Fruit fly (Drosophila melanogaster) whole organism, embryonic: Measurements from ENCODE around the gene obst-G.

Source experiments
- Asciz ChIP-seq: fragments of 200-800 bp; sonication (Bioruptor generic); optimal IDR thresholded peaks from 2 replicates; lab custom pipeline; 2017; ENCODE audit warnings: missing biosample characterization, mild to moderate bottlenecking, missing genetic modification characterization, missing genetic modification reagents
- CG10979 ChIP-seq: fragments of 200-800 bp; sonication (Bioruptor generic); optimal IDR thresholded peaks from 2 replicates; lab custom pipeline; 2018; ENCODE audit warnings: missing biosample characterization, mild to moderate bottlenecking, missing genetic modification characterization, moderate library complexity
- CG11093 ChIP-seq: fragments of 200-800 bp; sonication (Bioruptor generic); IDR thresholded peaks from 3 replicates; pipeline ENCODE4 v1.3.6; 2022; ENCODE audit warnings: missing biosample characterization, missing genetic modification characterization
- CG11456 ChIP-seq: fragments of 200-800 bp; sonication (Bioruptor generic); IDR thresholded peaks from 3 replicates; pipeline ENCODE4 v1.3.6; 2022; ENCODE audit warnings: missing biosample characterization, missing genetic modification characterization
- CG12391 ChIP-seq: fragments of 200-800 bp; sonication (Bioruptor generic); optimal IDR thresholded peaks from 3 replicates; lab custom pipeline; 2018; ENCODE audit warnings: missing biosample characterization, mild to moderate bottlenecking, missing genetic modification characterization, moderate library complexity
- CG13287 ChIP-seq: fragments of 200-800 bp; sonication (Bioruptor generic); IDR thresholded peaks from 2 replicates; pipeline ENCODE4 v1.3.6; 2022; ENCODE audit warnings: missing biosample characterization, missing genetic modification characterization; ENCODE audit not compliant: partially characterized antibody
- CG14667 ChIP-seq: fragments of 200-800 bp; sonication (Bioruptor generic); IDR thresholded peaks from 2 replicates; pipeline ENCODE4 v1.3.6; 2022; ENCODE audit warnings: missing biosample characterization, missing genetic modification characterization
- CG18476 ChIP-seq: fragments of 200-800 bp; sonication (Bioruptor generic); optimal IDR thresholded peaks from 2 replicates; lab custom pipeline; 2016; ENCODE audit warnings: missing biosample characterization, mild to moderate bottlenecking, missing genetic modification characterization
- CG18764 ChIP-seq: fragments of 200-800 bp; sonication (Bioruptor generic); optimal IDR thresholded peaks from 3 replicates; lab custom pipeline; 2016; ENCODE audit warnings: missing biosample characterization, missing genetic modification characterization
- CG30403 ChIP-seq: fragments of 200-800 bp; sonication (Bioruptor generic); optimal IDR thresholded peaks from 3 replicates; lab custom pipeline; 2016; ENCODE audit warnings: missing biosample characterization, missing genetic modification characterization
- CG31365 ChIP-seq: fragments of 200-800 bp; sonication (Bioruptor generic); optimal IDR thresholded peaks from 2 replicates; lab custom pipeline; 2018; ENCODE audit warnings: missing biosample characterization, mild to moderate bottlenecking, missing genetic modification characterization
- CG6683 ChIP-seq: fragments of 200-800 bp; sonication (Bioruptor generic); optimal IDR thresholded peaks from 2 replicates; lab custom pipeline; 2017; ENCODE audit warnings: missing biosample characterization, mild to moderate bottlenecking, missing genetic modification characterization, missing genetic modification reagents
- CG6689 ChIP-seq: fragments of 200-800 bp; sonication (Bioruptor generic); IDR thresholded peaks from 2 replicates; pipeline ENCODE4 v1.3.6; 2022; ENCODE audit warnings: missing biosample characterization, missing genetic modification characterization
- CG7271 ChIP-seq: fragments of 200-800 bp; sonication (Bioruptor generic); optimal IDR thresholded peaks from 2 replicates; lab custom pipeline; 2018; ENCODE audit warnings: missing biosample characterization, mild to moderate bottlenecking, missing genetic modification characterization, moderate library complexity
- D ChIP-seq, 2 experiments: fragments of 200-800 bp in 1 of 2; fragments of >200 bp in 1 of 2; sonication (Bioruptor generic) in 1 of 2; optimal IDR thresholded peaks; 2 replicates in 1 of 2; 3 replicates in 1 of 2; lab custom pipeline; 2017; ENCODE audit warnings: mild to moderate bottlenecking in 1 of 2, missing biosample characterization in 1 of 2, missing genetic modification characterization in 1 of 2, missing genetic modification reagents in 1 of 2
- Dfd ChIP-seq, 2 experiments: fragments of >200 bp; optimal IDR thresholded peaks; 2 replicates each; lab custom pipeline; 2017; ENCODE audit warnings: missing biosample characterization in 2 of 2, missing genetic modification characterization in 2 of 2
- Hr3 ChIP-seq: fragments of 200-800 bp; sonication (Bioruptor generic); optimal IDR thresholded peaks from 3 replicates; lab custom pipeline; 2016; ENCODE audit warnings: missing biosample characterization, missing genetic modification characterization
- Kr ChIP-seq: fragments of 200-800 bp; sonication (Bioruptor generic); optimal IDR thresholded peaks from 2 replicates; lab custom pipeline; 2017; ENCODE audit warnings: missing biosample characterization, mild to moderate bottlenecking, missing genetic modification characterization
- Poxn ChIP-seq: fragments of 200-800 bp; sonication (Bioruptor generic); IDR thresholded peaks from 2 replicates; pipeline ENCODE4 v1.3.6; 2022; ENCODE audit warnings: missing biosample characterization, missing genetic modification characterization
- Six4 ChIP-seq: fragments of 200-800 bp; sonication (Bioruptor generic); optimal IDR thresholded peaks from 2 replicates; lab custom pipeline; 2016; ENCODE audit warnings: missing biosample characterization, missing genetic modification characterization
- Sry-β ChIP-seq: fragments of 200-800 bp; sonication (Bioruptor generic); optimal IDR thresholded peaks from 2 replicates; lab custom pipeline; 2018; ENCODE audit warnings: missing biosample characterization, mild to moderate bottlenecking, missing genetic modification characterization, moderate library complexity
- Xbp1 ChIP-seq: fragments of 200-800 bp; sonication (Bioruptor generic); optimal IDR thresholded peaks from 3 replicates; lab custom pipeline; 2016; ENCODE audit warnings: missing biosample characterization, mild to moderate bottlenecking, missing genetic modification characterization
- ara ChIP-seq: fragments of 200-800 bp; sonication (Bioruptor generic); IDR thresholded peaks from 2 replicates; pipeline ENCODE4 v1.3.6; 2022; ENCODE audit warnings: missing biosample characterization, missing genetic modification characterization
- bcd ChIP-seq: fragments of 200-800 bp; sonication (Bioruptor generic); optimal IDR thresholded peaks from 2 replicates; lab custom pipeline; 2017; ENCODE audit warnings: missing biosample characterization, mild to moderate bottlenecking, missing genetic modification characterization
- da ChIP-seq: fragments of 200-800 bp; sonication (Bioruptor generic); optimal IDR thresholded peaks from 2 replicates; lab custom pipeline; 2016; ENCODE audit warnings: missing biosample characterization, missing genetic modification characterization
- dan ChIP-seq: fragments of 200-800 bp; sonication (Bioruptor generic); IDR thresholded peaks from 2 replicates; pipeline ENCODE4 v1.3.6; 2022; ENCODE audit warnings: missing biosample characterization, missing genetic modification characterization
- dpn ChIP-seq, 2 experiments: fragments of 200-800 bp; sonication (Bioruptor generic); optimal IDR thresholded peaks; 3 replicates each; lab custom pipeline; 2016; ENCODE audit warnings: missing biosample characterization in 2 of 2, missing genetic modification characterization in 2 of 2
- ham ChIP-seq: fragments of 200-800 bp; sonication (Bioruptor generic); IDR thresholded peaks from 2 replicates; pipeline ENCODE4 v1.3.6; 2022; ENCODE audit warnings: missing biosample characterization, missing genetic modification characterization
- kay ChIP-seq: fragments of 200-800 bp; sonication (Bioruptor generic); optimal IDR thresholded peaks from 2 replicates; lab custom pipeline; 2016; ENCODE audit warnings: missing biosample characterization, missing genetic modification characterization
- prd ChIP-seq, 3 experiments: fragments of >200 bp in 2 of 3; fragments of 200-800 bp in 1 of 3; sonication (Bioruptor generic) in 1 of 3; optimal IDR thresholded peaks in 2 of 3; IDR thresholded peaks in 1 of 3; 2 replicates in 2 of 3; 3 replicates in 1 of 3; pipeline versions ENCODE4 v1.3.6 to Lab custom; 2017 to 2022; ENCODE audit warnings: missing biosample characterization in 1 of 3, missing genetic modification characterization in 1 of 3
- sens-2 ChIP-seq: fragments of 200-800 bp; sonication (Bioruptor generic); IDR thresholded peaks from 2 replicates; pipeline ENCODE4 v1.3.6; 2022; ENCODE audit warnings: missing biosample characterization, missing genetic modification characterization
- shn ChIP-seq: fragments of 200-800 bp; sonication (Bioruptor generic); optimal IDR thresholded peaks from 3 replicates; lab custom pipeline; 2016; ENCODE audit warnings: missing biosample characterization, missing genetic modification characterization
- sisA ChIP-seq: fragments of 200-800 bp; sonication (Bioruptor generic); IDR thresholded peaks from 2 replicates; pipeline ENCODE4 v1.3.6; 2022; ENCODE audit warnings: missing biosample characterization, missing genetic modification characterization
- slbo ChIP-seq: fragments of 200-800 bp; sonication (Bioruptor generic); IDR thresholded peaks from 2 replicates; pipeline ENCODE4 v1.3.6; 2022; ENCODE audit warnings: missing biosample characterization, missing genetic modification characterization
- sqz ChIP-seq: fragments of 200-800 bp; sonication (Bioruptor generic); optimal IDR thresholded peaks from 3 replicates; lab custom pipeline; 2018; ENCODE audit warnings: missing biosample characterization, mild to moderate bottlenecking, missing genetic modification characterization
- tap ChIP-seq: fragments of 200-800 bp; optimal IDR thresholded peaks from 3 replicates; lab custom pipeline; 2019; ENCODE audit warnings: missing biosample characterization, mild to moderate bottlenecking, missing genetic modification characterization, moderate library complexity
- tgo ChIP-seq: fragments of 200-800 bp; sonication (Bioruptor generic); IDR thresholded peaks from 3 replicates; pipeline ENCODE4 v1.3.6; 2022; ENCODE audit warnings: missing biosample characterization, missing genetic modification characterization
- tll ChIP-seq, 2 experiments: fragments of 200-800 bp in 1 of 2; fragments of >200 bp in 1 of 2; sonication (Bioruptor generic) in 1 of 2; optimal IDR thresholded peaks; 2 replicates each; lab custom pipeline; 2017 to 2019; ENCODE audit warnings: missing biosample characterization in 2 of 2, missing genetic modification characterization in 2 of 2, mild to moderate bottlenecking in 1 of 2, moderate library complexity in 1 of 2
- z ChIP-seq: fragments of 200-800 bp; sonication (Bioruptor generic); IDR thresholded peaks from 3 replicates; pipeline ENCODE4 v1.3.6; 2022; ENCODE audit warnings: missing biosample characterization, missing genetic modification characterization
- zen ChIP-seq: fragments of 200-800 bp; sonication (Bioruptor generic); optimal IDR thresholded peaks from 3 replicates; lab custom pipeline; 2018; ENCODE audit warnings: missing biosample characterization, mild to moderate bottlenecking, missing genetic modification characterization, moderate library complexity

obst-G gene

DNA sequence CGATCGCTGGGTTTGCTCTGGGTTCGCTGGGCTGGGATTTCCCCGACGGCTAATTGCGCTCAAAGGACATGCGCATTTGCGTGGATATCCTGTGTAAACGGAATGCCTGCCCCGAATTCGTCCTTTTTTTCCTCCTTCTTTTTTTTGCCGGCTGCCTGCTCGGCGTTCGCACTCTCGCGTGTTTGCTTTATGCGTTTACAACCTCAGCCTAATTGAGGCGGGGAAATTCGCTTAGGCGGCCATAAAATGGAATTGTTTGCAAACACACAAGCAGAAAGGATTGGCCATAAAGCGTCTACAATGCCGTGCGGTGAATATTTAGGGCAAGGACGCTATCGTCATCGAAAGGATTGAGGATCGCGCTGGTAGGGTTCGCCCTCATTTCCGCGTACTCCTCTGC is 27.7 kb downstream of the obst-G start (continued):
- TF ChIP-seq shn, result no peak
- TF ChIP-seq tll (GFP tag; optimal IDR thresholded peaks at IDR 0.05; lab: Kevin White, UChicago), result peak in 1 of 2 experiments; percentile 81
- TF ChIP-seq CG6683, result no peak
- TF ChIP-seq D (optimal IDR thresholded peaks at IDR 0.05; lab: Kevin White, UChicago), result peak; percentile 41
- no peak for TF ChIP-seq D (GFP tag; optimal IDR thresholded peaks at IDR 0.05; lab: Kevin White, UChicago)
- TF ChIP-seq Dfd (GFP tag; optimal IDR thresholded peaks at IDR 0.05; lab: Kevin White, UChicago), result no peak
- TF ChIP-seq dan (GFP tag; lab: Robert Waterston, UW), result no peak
- TF ChIP-seq Kr (GFP tag; lab: Kevin White, UChicago), result peak; percentile 44
- TF ChIP-seq sens-2 (GFP tag; lab: Robert Waterston, UW), result no peak
- peak; percentile 90 for TF ChIP-seq zen (tag; lab: Kevin White, UChicago)
- no peak for TF ChIP-seq CG13287 (GFP tag; lab: Robert Waterston, UW)
- TF ChIP-seq kay (GFP tag; lab: Kevin White, UChicago), result no peak
- peak; percentile 91 for TF ChIP-seq CG7271

DNA sequence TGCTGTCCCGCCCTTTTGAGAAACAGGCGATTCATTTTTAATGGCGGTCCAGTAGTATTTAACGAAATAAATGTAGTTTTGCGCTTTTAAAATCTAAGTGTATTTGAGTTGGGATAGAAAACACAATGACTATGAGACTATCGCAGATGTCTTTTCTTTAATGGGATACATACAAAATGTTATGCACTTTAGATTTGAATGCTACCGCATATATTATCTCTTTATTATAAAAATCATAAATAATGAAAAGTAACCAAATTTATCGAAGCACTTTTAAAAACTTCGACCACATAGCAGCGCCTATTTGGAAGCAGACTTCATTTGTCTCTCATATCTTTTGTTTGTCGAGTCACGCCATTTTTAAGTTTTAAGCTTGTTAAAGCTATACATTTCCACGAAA is 28.5 kb downstream of the obst-G start, which contains the start of gene SdhAL:
Gene SdhAL (minus strand): TSS at position 101 of the 400 bp plus-strand sequence.
- TF ChIP-seq slbo (GFP tag; lab: Robert Waterston, UW) (no peak), z (no peak), Xbp1 (GFP tag; lab: Kevin White, UChicago) (no peak), CG14667 (GFP tag; lab: Robert Waterston, UW) (no peak), Sry-β (GFP tag; lab: Kevin White, UChicago) (no peak), ara (GFP tag; lab: Robert Waterston, UW) (no peak), CG12391 (tag; lab: Kevin White, UChicago) (no peak), CG30403 (GFP tag; lab: Kevin White, UChicago) (no peak), prd (optimal IDR thresholded peaks at IDR 0.05; lab: Kevin White, UChicago) (no peak), prd (GFP tag; IDR thresholded peaks at IDR 0.05; lab: Robert Waterston, UW) (no peak), bcd (no peak), Asciz (no peak), da (GFP tag; lab: Kevin White, UChicago) (no peak), CG6689 (GFP tag; lab: Robert Waterston, UW) (no peak), CG31365 (tag; lab: Kevin White, UChicago) (no peak), CG18476 (GFP tag; lab: Kevin White, UChicago) (no peak)

DNA sequence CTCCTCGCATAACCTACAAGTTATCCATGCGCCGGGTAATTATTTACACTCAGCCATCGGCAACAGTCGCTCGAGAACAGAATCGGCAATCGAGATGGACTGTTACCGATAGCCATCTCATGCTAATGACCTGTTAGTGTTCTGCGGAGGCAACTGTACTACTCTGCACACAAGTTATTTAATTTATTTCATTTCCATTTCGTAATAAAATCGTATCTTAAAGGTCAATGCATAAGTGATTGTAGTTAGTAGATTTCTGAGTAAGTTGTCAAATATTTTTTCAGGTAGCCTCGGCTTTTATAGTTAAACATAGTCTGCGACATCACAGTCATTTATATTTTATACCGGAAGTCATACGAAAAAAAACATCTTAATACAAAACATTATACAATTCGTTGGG is 31.9 kb downstream of the obst-G start, which contains the start of gene CG11588:
Gene CG11588 (plus strand): TSS at position 301 of the 400 bp plus-strand sequence.
- no peak for TF ChIP-seq sqz (GFP tag; lab: Kevin White, UChicago)
- TF ChIP-seq tgo, result no peak
- TF ChIP-seq CG10979, result no peak
- no peak for TF ChIP-seq sisA (GFP tag; lab: Robert Waterston, UW)
- TF ChIP-seq Hr3 (GFP tag; lab: Kevin White, UChicago), result no peak
- no peak for TF ChIP-seq dpn (GFP tag; optimal IDR thresholded peaks at IDR 0.05; lab: Kevin White, UChicago)
- TF ChIP-seq ham (GFP tag; lab: Robert Waterston, UW), result no peak
- TF ChIP-seq kay (GFP tag; lab: Kevin White, UChicago), result no peak
- no peak for TF ChIP-seq Six4
- no peak for TF ChIP-seq CG11093 (GFP tag; lab: Robert Waterston, UW)
- no peak for TF ChIP-seq CG11456 (GFP tag; lab: Robert Waterston, UW)
- no peak for TF ChIP-seq CG18764
- TF ChIP-seq tap (tag; lab: Kevin White, UChicago), result no peak
- TF ChIP-seq Poxn, result no peak
